Worm (Caenorhabditis elegans) whole organism, young adult: ENCODE measurements around the gene C39B10.4.

Experiments used
- D2030.7 ChIP-seq: fragments of 200-800 bp; sonication (Bioruptor generic); IDR thresholded peaks from 2 replicates; pipeline ENCODE4 v1.3.6; 2022; ENCODE audit warnings: missing genetic modification reagents, missing genetic modification characterization, missing compliant biosample characterization
- F33H1.4 ChIP-seq: fragments of 200-800 bp; sonication (Bioruptor generic); IDR thresholded peaks from 2 replicates; pipeline ENCODE4 v1.3.6; 2022; ENCODE audit warnings: missing genetic modification reagents, missing genetic modification characterization, missing compliant biosample characterization
- F52B5.7 ChIP-seq: sonication (generic microtip); optimal IDR thresholded peaks from 2 replicates; lab custom pipeline; 2016; ENCODE audit warnings: mild to moderate bottlenecking, missing genetic modification characterization, missing compliant biosample characterization
- Y56A3A.18 ChIP-seq: fragments of 200-800 bp; sonication (Bioruptor generic); IDR thresholded peaks from 2 replicates; pipeline ENCODE4 v1.3.6; 2022; ENCODE audit warnings: missing genetic modification reagents, missing genetic modification characterization, missing compliant biosample characterization
- Y95B8A.8 ChIP-seq: fragments of 200-800 bp; sonication (Bioruptor generic); IDR thresholded peaks from 2 replicates; pipeline ENCODE4 v1.3.6; 2022; ENCODE audit warnings: missing genetic modification reagents, missing genetic modification characterization, missing compliant biosample characterization
- akir-1 ChIP-seq: fragments of 200-800 bp; sonication (Bioruptor generic); optimal IDR thresholded peaks from 2 replicates; lab custom pipeline; 2018; ENCODE audit warnings: mild to moderate bottlenecking, missing genetic modification characterization, moderate library complexity, missing compliant biosample characterization
- aptf-3 ChIP-seq: fragments of 200-800 bp; sonication (Bioruptor generic); IDR thresholded peaks from 2 replicates; pipeline ENCODE4 v1.3.6; 2022; ENCODE audit warnings: missing genetic modification characterization, missing compliant biosample characterization
- atf-7 ChIP-seq: sonication (generic microtip); optimal IDR thresholded peaks from 2 replicates; lab custom pipeline; 2017; ENCODE audit warnings: mild to moderate bottlenecking, missing genetic modification characterization, missing compliant biosample characterization
- attf-6 ChIP-seq: fragments of 200-800 bp; sonication (Bioruptor generic); IDR thresholded peaks from 2 replicates; pipeline ENCODE4 v1.3.6; 2022; ENCODE audit warnings: missing genetic modification reagents, missing genetic modification characterization, missing compliant biosample characterization
- cebp-1 ChIP-seq, 2 experiments: fragments of 200-800 bp in 1 of 2; sonication (Bioruptor generic) in 1 of 2; sonication (generic microtip) in 1 of 2; IDR thresholded peaks in 1 of 2; optimal IDR thresholded peaks in 1 of 2; 2 replicates each; pipeline versions ENCODE4 v1.3.6 to Lab custom; 2017 to 2022; ENCODE audit warnings: missing compliant biosample characterization in 2 of 2, missing genetic modification characterization in 2 of 2, mild to moderate bottlenecking in 1 of 2, missing genetic modification reagents in 1 of 2, moderate library complexity in 1 of 2
- ceh-100 ChIP-seq: fragments of 200-800 bp; sonication (Bioruptor generic); IDR thresholded peaks from 2 replicates; pipeline ENCODE4 v1.3.6; 2022; ENCODE audit warnings: missing genetic modification reagents, missing genetic modification characterization, missing compliant biosample characterization
- ceh-27 ChIP-seq: fragments of 200-800 bp; sonication (Bioruptor generic); optimal IDR thresholded peaks from 2 replicates; lab custom pipeline; 2018; ENCODE audit warnings: mild to moderate bottlenecking, missing genetic modification characterization, moderate library complexity, missing compliant biosample characterization
- ceh-79 ChIP-seq: sonication (generic microtip); optimal IDR thresholded peaks from 2 replicates; lab custom pipeline; 2017; ENCODE audit warnings: mild to moderate bottlenecking, missing genetic modification characterization, missing compliant biosample characterization
- die-1 ChIP-seq: sonication (generic microtip); optimal IDR thresholded peaks from 2 replicates; lab custom pipeline; 2016; ENCODE audit warnings: missing genotype, mild to moderate bottlenecking, missing genetic modification characterization, missing compliant biosample characterization
- ekl-4 ChIP-seq: fragments of 200-800 bp; sonication (Bioruptor generic); IDR thresholded peaks from 2 replicates; pipeline ENCODE4 v1.3.6; 2022; ENCODE audit warnings: missing genetic modification reagents, missing genetic modification characterization, missing compliant biosample characterization
- ets-4 ChIP-seq: fragments of 200-800 bp; sonication (Bioruptor generic); optimal IDR thresholded peaks from 2 replicates; lab custom pipeline; 2018; ENCODE audit warnings: mild to moderate bottlenecking, missing genetic modification characterization, missing compliant biosample characterization
- gei-17 ChIP-seq: fragments of 200-800 bp; sonication (Bioruptor generic); optimal IDR thresholded peaks from 2 replicates; lab custom pipeline; 2018; ENCODE audit warnings: mild to moderate bottlenecking, missing genetic modification characterization, missing compliant biosample characterization
- hlh-26 ChIP-seq: fragments of 200-800 bp; sonication (Bioruptor generic); conservative IDR thresholded peaks from 2 replicates; pipeline ENCODE4 v1.3.6; 2022; ENCODE audit warnings: missing genetic modification reagents, missing genetic modification characterization, missing compliant biosample characterization
- hmg-1.2 ChIP-seq: fragments of 200-800 bp; sonication (Bioruptor generic); IDR thresholded peaks from 2 replicates; pipeline ENCODE4 v1.3.6; 2022; ENCODE audit warnings: missing genetic modification reagents, missing genetic modification characterization, missing compliant biosample characterization
- lag-1 ChIP-seq: fragments of 200-800 bp; sonication (Bioruptor generic); IDR thresholded peaks from 2 replicates; pipeline ENCODE4 v1.3.6; 2022; ENCODE audit warnings: missing genetic modification reagents, missing genetic modification characterization, missing compliant biosample characterization
- let-526 ChIP-seq: fragments of 200-800 bp; sonication (Bioruptor generic); IDR thresholded peaks from 2 replicates; pipeline ENCODE4 v1.3.6; 2022; ENCODE audit warnings: missing genetic modification reagents, missing genetic modification characterization, missing compliant biosample characterization
- lin-35 ChIP-seq, 3 experiments: fragments of 150-350 bp in 2 of 3; sonication (generic microtip) in 1 of 3; optimal IDR thresholded peaks; 2 replicates each; lab custom pipeline; 2014 to 2018; ENCODE audit warnings: missing biosample characterization in 3 of 3, missing genetic modification characterization in 3 of 3, missing genetic modification reagents in 3 of 3
- lin-40 ChIP-seq: sonication (generic microtip); optimal IDR thresholded peaks from 2 replicates; lab custom pipeline; 2016; ENCODE audit warnings: missing genetic modification characterization, mild to moderate bottlenecking, missing compliant biosample characterization, missing genotype, missing genetic modification reagents
- lir-1 ChIP-seq: fragments of 200-800 bp; sonication (Bioruptor generic); conservative IDR thresholded peaks from 2 replicates; pipeline ENCODE4 v1.3.6; 2022; ENCODE audit warnings: missing genetic modification reagents, missing genetic modification characterization, missing compliant biosample characterization
- madf-10 ChIP-seq: sonication (generic microtip); optimal IDR thresholded peaks from 2 replicates; lab custom pipeline; 2016; ENCODE audit warnings: mild to moderate bottlenecking, missing genetic modification characterization, missing compliant biosample characterization
- mcd-1 ChIP-seq: fragments of 200-800 bp; sonication (Bioruptor generic); IDR thresholded peaks from 2 replicates; pipeline ENCODE4 v1.3.6; 2022; ENCODE audit warnings: missing genetic modification reagents, missing genetic modification characterization, missing compliant biosample characterization
- mes-4 ChIP-seq: sonication (generic microtip); optimal IDR thresholded peaks from 2 replicates; lab custom pipeline; 2016; ENCODE audit warnings: missing genotype, missing genetic modification characterization, missing compliant biosample characterization
- mxl-1 ChIP-seq: sonication (generic microtip); optimal IDR thresholded peaks from 2 replicates; lab custom pipeline; 2016; ENCODE audit warnings: missing genetic modification characterization, missing compliant biosample characterization
- nfya-2 ChIP-seq: fragments of 200-800 bp; sonication (Bioruptor generic); IDR thresholded peaks from 2 replicates; pipeline ENCODE4 v1.3.6; 2022; ENCODE audit warnings: missing genetic modification reagents, missing genetic modification characterization, missing compliant biosample characterization
- nfyb-1 ChIP-seq: fragments of 200-800 bp; sonication (Bioruptor generic); IDR thresholded peaks from 2 replicates; pipeline ENCODE4 v1.3.6; 2022; ENCODE audit warnings: missing genetic modification reagents, missing genetic modification characterization, missing compliant biosample characterization
- nhr-179 ChIP-seq: sonication (generic microtip); optimal IDR thresholded peaks from 2 replicates; lab custom pipeline; 2016; ENCODE audit warnings: mild to moderate bottlenecking, missing genetic modification characterization, missing compliant biosample characterization
- nhr-27 ChIP-seq: fragments of 200-800 bp; sonication (Bioruptor generic); optimal IDR thresholded peaks from 2 replicates; lab custom pipeline; 2018; ENCODE audit warnings: mild to moderate bottlenecking, missing genetic modification characterization, moderate library complexity, missing compliant biosample characterization
- rcor-1 ChIP-seq: fragments of 200-800 bp; sonication (Bioruptor generic); IDR thresholded peaks from 2 replicates; pipeline ENCODE4 v1.3.6; 2022; ENCODE audit warnings: missing genetic modification reagents, missing genetic modification characterization, missing compliant biosample characterization
- rec-8 ChIP-seq, 2 experiments: sonication (generic microtip); optimal IDR thresholded peaks; 2 replicates each; lab custom pipeline; 2016; ENCODE audit warnings: mild to moderate bottlenecking in 2 of 2, missing genetic modification characterization in 2 of 2, missing genetic modification reagents in 2 of 2, missing genotype in 2 of 2, missing biosample characterization in 1 of 2, missing compliant biosample characterization in 1 of 2, moderate library complexity in 1 of 2
- rpc-1 ChIP-seq, 2 experiments: fragments of 150-350 bp in 1 of 2; sonication (generic microtip) in 1 of 2; optimal IDR thresholded peaks; 2 replicates each; lab custom pipeline; 2014 to 2018; ENCODE audit warnings: missing biosample characterization in 1 of 2, missing genetic modification characterization in 1 of 2, missing genetic modification reagents in 1 of 2, missing genotype in 1 of 2
- snpc-1.3 ChIP-seq: sonication (generic microtip); optimal IDR thresholded peaks from 2 replicates; lab custom pipeline; 2017; ENCODE audit warnings: missing genetic modification characterization, mild to moderate bottlenecking, missing compliant biosample characterization, antibody characterized with exemption, moderate library complexity, missing genotype, missing genetic modification reagents; ENCODE audit not compliant: insufficient read depth
- snpc-3.4 ChIP-seq: sonication (generic microtip); optimal IDR thresholded peaks from 2 replicates; lab custom pipeline; 2017; ENCODE audit warnings: missing genetic modification characterization, mild to moderate bottlenecking, missing compliant biosample characterization, antibody characterized with exemption, moderate library complexity, missing genotype, missing genetic modification reagents
- somi-1 ChIP-seq: fragments of 200-800 bp; sonication (Bioruptor generic); optimal IDR thresholded peaks from 2 replicates; lab custom pipeline; 2018; ENCODE audit warnings: mild to moderate bottlenecking, missing genetic modification characterization, missing compliant biosample characterization
- tbp1 ChIP-seq: fragments of 200-800 bp; sonication (Bioruptor generic); optimal IDR thresholded peaks from 2 replicates; lab custom pipeline; 2018; ENCODE audit warnings: mild to moderate bottlenecking, missing genetic modification characterization, missing compliant biosample characterization
- tbx-9 ChIP-seq: sonication (generic microtip); optimal IDR thresholded peaks from 2 replicates; lab custom pipeline; 2016; ENCODE audit warnings: borderline replicate concordance, missing genetic modification characterization, inconsistent platforms, missing compliant biosample characterization
- zfh-2 ChIP-seq: fragments of 200-800 bp; sonication (Bioruptor generic); conservative IDR thresholded peaks from 2 replicates; pipeline ENCODE4 v1.3.6; 2022; ENCODE audit warnings: missing genetic modification reagents, missing genetic modification characterization, missing compliant biosample characterization
- ztf-25 ChIP-seq: fragments of 200-800 bp; sonication (Bioruptor generic); IDR thresholded peaks from 2 replicates; pipeline ENCODE4 v1.3.6; 2022; ENCODE audit warnings: missing genetic modification reagents, missing genetic modification characterization, missing compliant biosample characterization
- ztf-26 ChIP-seq: sonication (generic microtip); optimal IDR thresholded peaks from 2 replicates; lab custom pipeline; 2017; ENCODE audit warnings: missing genetic modification characterization, missing compliant biosample characterization
- ztf-28 ChIP-seq: fragments of 200-800 bp; sonication (Bioruptor generic); IDR thresholded peaks from 2 replicates; pipeline ENCODE4 v1.3.6; 2022; ENCODE audit warnings: missing genetic modification reagents, missing genetic modification characterization, missing compliant biosample characterization
- ztf-6 ChIP-seq: fragments of 200-800 bp; sonication (Bioruptor generic); IDR thresholded peaks from 2 replicates; pipeline ENCODE4 v1.3.6; 2022; ENCODE audit warnings: missing genetic modification reagents, missing genetic modification characterization, missing compliant biosample characterization

Gene C39B10.4

ce11 chrX:10444705-10445104 is at the start of gene C39B10.4:
Gene C39B10.4, plus strand, starts transcription at chrX:10445005.
- TF ChIP-seq die-1 (tag; lab: Kevin White, UChicago) (no peak), ets-4 (no peak), cebp-1 (GFP tag; IDR thresholded peaks at IDR 0.05; lab: Robert Waterston, UW) (no peak), cebp-1 (tag; optimal IDR thresholded peaks at IDR 0.05; lab: Kevin White, UChicago) (no peak), ztf-6 (no peak), ceh-100 (no peak), snpc-3.4 (tag; lab: Kevin White, UChicago) (no peak), Y95B8A.8 (GFP tag; lab: Robert Waterston, UW) (no peak), ekl-4 (GFP tag; lab: Robert Waterston, UW) (no peak), madf-10 (tag; lab: Kevin White, UChicago) (no peak), ztf-25 (GFP tag; lab: Robert Waterston, UW) (no peak), D2030.7 (GFP tag; lab: Robert Waterston, UW) (no peak), snpc-1.3 (tag; lab: Kevin White, UChicago) (no peak), ceh-79 (tag; lab: Kevin White, UChicago) (no peak), ceh-27 (GFP tag; lab: Kevin White, UChicago) (no peak), rpc-1 (optimal IDR thresholded peaks at IDR 0.05; lab: Kevin White, UChicago) (no peak), rpc-1 (tag; optimal IDR thresholded peaks at IDR 0.05; lab: Kevin White, UChicago) (no peak), ztf-26 (tag; lab: Kevin White, UChicago) (no peak)

ce11 chrX:10395177-10395576 is 49.6 kb upstream of the C39B10.4 start:
- TF ChIP-seq nhr-179 (no peak), mcd-1 (GFP tag; lab: Robert Waterston, UW) (no peak), nfyb-1 (GFP tag; lab: Robert Waterston, UW) (no peak), lin-35 (GFP tag; optimal IDR thresholded peaks at IDR 0.05; lab: Kevin White, UChicago) (no peak), nfya-2 (GFP tag; lab: Robert Waterston, UW) (no peak), D2030.7 (GFP tag; lab: Robert Waterston, UW) (no peak), somi-1 (GFP tag; lab: Kevin White, UChicago) (no peak), F52B5.7 (tag; lab: Kevin White, UChicago) (no peak), rec-8 (tag; optimal IDR thresholded peaks at IDR 0.05; lab: Kevin White, UChicago) (no peak), mxl-1 (tag; lab: Kevin White, UChicago) (no peak), aptf-3 (GFP tag; lab: Robert Waterston, UW) (no peak), die-1 (tag; lab: Kevin White, UChicago) (no peak)

ce11 chrX:10395668-10396067 is 49.1 kb upstream of the C39B10.4 start:
- TF ChIP-seq ztf-6 = no peak
- TF ChIP-seq gei-17 (GFP tag; lab: Kevin White, UChicago) = no peak
- no peak for TF ChIP-seq ceh-79 (tag; lab: Kevin White, UChicago)
- no peak for TF ChIP-seq nhr-27 (tag; lab: Kevin White, UChicago)
- no peak for TF ChIP-seq attf-6 (GFP tag; lab: Robert Waterston, UW)
- no peak for TF ChIP-seq akir-1 (GFP tag; lab: Kevin White, UChicago)
- TF ChIP-seq ets-4 = peak; percentile 77
- no peak for TF ChIP-seq tbx-9 (tag; lab: Kevin White, UChicago)
- no peak for TF ChIP-seq rcor-1
- no peak for TF ChIP-seq ztf-28 (GFP tag; lab: Robert Waterston, UW)
- no peak for TF ChIP-seq die-1 (tag; lab: Kevin White, UChicago)
- TF ChIP-seq lag-1 = no peak
- no peak for TF ChIP-seq tbp1 (GFP tag; lab: Kevin White, UChicago)
- TF ChIP-seq nhr-179 = no peak
- TF ChIP-seq lir-1 (GFP tag; lab: Robert Waterston, UW) = no peak
- no peak for TF ChIP-seq mes-4 (tag; lab: Kevin White, UChicago)
- peak; percentile 54; the same call in 1 of the 2 replicates for TF ChIP-seq hmg-1.2 (GFP tag; lab: Robert Waterston, UW)
- no peak for TF ChIP-seq Y56A3A.18 (GFP tag; lab: Robert Waterston, UW)
- no peak for TF ChIP-seq lin-40 (tag; lab: Kevin White, UChicago)
- no peak for TF ChIP-seq atf-7 (tag; lab: Kevin White, UChicago)
- TF ChIP-seq zfh-2 (GFP tag; lab: Robert Waterston, UW) = no peak; the same call in none of the 2 replicates
- TF ChIP-seq let-526 = no peak
- TF ChIP-seq hlh-26 (GFP tag; lab: Robert Waterston, UW) = no peak
- TF ChIP-seq F33H1.4 = no peak
